Fruit fly (Drosophila melanogaster): ENCODE results near the gene Spase22-23.

Gene Spase22-23

dm6 chr3R:24230423-24231205 is 779 bp upstream of the Spase22-23 start, which contains the start of gene mask:
Gene mask, plus strand, starts transcription at chr3R:24230562.
- TF ChIP-seq noc (tag; optimal IDR thresholded peaks at IDR 0.05) = peak; percentile 35

- TF ChIP-seq noc (tag; optimal IDR thresholded peaks at IDR 0.05) = no peak
Measured at dm6 chr3R:24228675-24229074, 1.2 kb downstream of the Spase22-23 start, which contains the start of gene Acp95EF. Gene Acp95EF, plus strand, starts transcription at chr3R:24228975.

dm6 chr3R:24226744-24227143 is 3.1 kb downstream of the Spase22-23 start, which contains the start of the genes Spps and CG13609:
Gene Spps, minus strand, starts transcription at chr3R:24226934.
Gene CG13609, plus strand, starts transcription at chr3R:24227023.
- no peak for TF ChIP-seq noc (tag; optimal IDR thresholded peaks at IDR 0.05)

dm6 chr3R:24221334-24222302 is 8.2 kb downstream of the Spase22-23 start, which contains the start of gene twin:
Gene twin, minus strand, starts transcription at chr3R:24221965.
- TF ChIP-seq noc (tag; optimal IDR thresholded peaks at IDR 0.05) = peak; percentile 14

- TF ChIP-seq noc (tag; optimal IDR thresholded peaks at IDR 0.05) = no peak
Measured at dm6 chr3R:24220845-24221244, 9.0 kb downstream of the Spase22-23 start, which contains the start of gene cav. Gene cav, plus strand, starts transcription at chr3R:24221103.

- no peak for TF ChIP-seq noc (tag; optimal IDR thresholded peaks at IDR 0.05)
Measured at dm6 chr3R:24219093-24219492, 10.7 kb downstream of the Spase22-23 start.

- no peak for TF ChIP-seq noc (tag; optimal IDR thresholded peaks at IDR 0.05)
Measured at dm6 chr3R:24218565-24218964, 11.3 kb downstream of the Spase22-23 start, which contains the start of gene CG17786. Gene CG17786, minus strand, starts transcription at chr3R:24218718.

- TF ChIP-seq noc (tag; optimal IDR thresholded peaks at IDR 0.05) = no peak
Measured at dm6 chr3R:24216017-24216416, 13.8 kb downstream of the Spase22-23 start.

- TF ChIP-seq noc (tag; optimal IDR thresholded peaks at IDR 0.05) = no peak
Measured at dm6 chr3R:24213644-24214043, 16.2 kb downstream of the Spase22-23 start.

- no peak for TF ChIP-seq noc (tag; optimal IDR thresholded peaks at IDR 0.05)
Measured at dm6 chr3R:24206341-24207114, 23.3 kb downstream of the Spase22-23 start.

dm6 chr3R:24205935-24206334 is 23.9 kb downstream of the Spase22-23 start:
- TF ChIP-seq noc (tag; optimal IDR thresholded peaks at IDR 0.05) = no peak

- TF ChIP-seq noc (tag; optimal IDR thresholded peaks at IDR 0.05) = no peak
Measured at dm6 chr3R:24205234-24205894, 24.5 kb downstream of the Spase22-23 start.

dm6 chr3R:24204022-24204421 is 25.8 kb downstream of the Spase22-23 start:
- no peak for TF ChIP-seq noc (tag; optimal IDR thresholded peaks at IDR 0.05)

- no peak for TF ChIP-seq noc (tag; optimal IDR thresholded peaks at IDR 0.05)
Measured at dm6 chr3R:24203426-24203825, 26.4 kb downstream of the Spase22-23 start.

dm6 chr3R:24202723-24203122 is 27.1 kb downstream of the Spase22-23 start:
- no peak for TF ChIP-seq noc (tag; optimal IDR thresholded peaks at IDR 0.05)

Data from whole organism, larva.